Worm (Caenorhabditis elegans) whole organism, late embryonic: ENCODE data around the gene elpc-4.

Source experiments
- T23F11.4 ChIP-seq: fragments of 200-800 bp; sonication (Bioruptor generic); optimal IDR thresholded peaks from 2 replicates; lab custom pipeline; 2018; ENCODE audit warnings: mild to moderate bottlenecking, missing genetic modification characterization, missing compliant biosample characterization
- ceh-48 ChIP-seq: sonication (generic microtip); optimal IDR thresholded peaks from 2 replicates; lab custom pipeline; 2016; ENCODE audit warnings: missing genetic modification characterization, inconsistent platforms, missing compliant biosample characterization
- dmd-4 ChIP-seq: sonication (generic microtip); optimal IDR thresholded peaks from 2 replicates; lab custom pipeline; 2016; ENCODE audit warnings: borderline replicate concordance, missing genetic modification characterization, missing compliant biosample characterization
- nfya-1 ChIP-seq: sonication (generic microtip); optimal IDR thresholded peaks from 2 replicates; lab custom pipeline; 2017; ENCODE audit warnings: missing genetic modification characterization, mild to moderate bottlenecking, missing compliant biosample characterization, antibody characterized with exemption, moderate library complexity
- nhr-11 ChIP-seq: fragments of 150-350 bp; optimal IDR thresholded peaks from 2 replicates; lab custom pipeline; 2014; ENCODE audit warnings: missing biosample characterization, missing genetic modification characterization
- pax-1 ChIP-seq: fragments of 150-350 bp; optimal IDR thresholded peaks from 2 replicates; lab custom pipeline; 2014; ENCODE audit warnings: missing biosample characterization, missing genetic modification characterization
- pha-4 ChIP-seq: fragments of 150-350 bp; optimal IDR thresholded peaks from 2 replicates; lab custom pipeline; 2018; ENCODE audit warnings: missing biosample characterization, missing genetic modification reagents, missing genetic modification characterization
- syd-9 ChIP-seq: sonication (generic microtip); optimal IDR thresholded peaks from 2 replicates; lab custom pipeline; 2016; ENCODE audit warnings: mild to moderate bottlenecking, missing genetic modification characterization, moderate library complexity, missing compliant biosample characterization
- unc-3 ChIP-seq, 2 experiments: fragments of 200-800 bp in 1 of 2; sonication (Bioruptor generic) in 1 of 2; sonication (generic microtip) in 1 of 2; conservative IDR thresholded peaks in 1 of 2; optimal IDR thresholded peaks in 1 of 2; 2 replicates each; pipeline versions ENCODE4 v1.3.6 to Lab custom; 2016 to 2022; ENCODE audit warnings: missing compliant biosample characterization in 2 of 2, missing genetic modification characterization in 2 of 2, missing genetic modification reagents in 1 of 2

- TF ChIP-seq nfya-1 (no peak), pax-1 (tag; lab: Kevin White, UChicago) (no peak), syd-9 (no peak), nhr-11 (tag; lab: Kevin White, UChicago) (no peak), ceh-48 (tag; lab: Kevin White, UChicago) (no peak), dmd-4 (tag; lab: Kevin White, UChicago) (no peak), unc-3 (GFP tag; conservative IDR thresholded peaks at IDR 0.05; lab: Robert Waterston, UW) (no peak), unc-3 (tag; optimal IDR thresholded peaks at IDR 0.05; lab: Kevin White, UChicago) (no peak), pha-4 (tag; lab: Kevin White, UChicago) (no peak), T23F11.4 (GFP tag; lab: Kevin White, UChicago) (no peak)
These were observed 37.2 kb downstream of the elpc-4 start for ce11 chrIV:8053955-8054354.
